Fruit fly (Drosophila melanogaster): ENCODE measurements around the gene Dpck.

Dpck gene

dm6 chr3R:7037250-7037802 lies 44.7 kb upstream of the Dpck start (continued):
- TF ChIP-seq Deaf1 (tag; optimal IDR thresholded peaks at IDR 0.05) (no peak), kay (GFP tag; optimal IDR thresholded peaks at IDR 0.05) (no peak), CG17612 (GFP tag; IDR thresholded peaks at IDR 0.05) (no peak), CG31388 (GFP tag; optimal IDR thresholded peaks at IDR 0.05) (no peak), Awh (GFP tag; IDR thresholded peaks at IDR 0.05) (no peak), CG5180 (GFP tag; optimal IDR thresholded peaks at IDR 0.05) (no peak), CG12769 (tag; optimal IDR thresholded peaks at IDR 0.05) (no peak), fd96Cb (tag; optimal IDR thresholded peaks at IDR 0.05) (no peak), sisA (GFP tag; IDR thresholded peaks at IDR 0.05) (no peak), Ets65A (GFP tag) (no peak), fru (optimal IDR thresholded peaks at IDR 0.05) (no peak), CG8944 (GFP tag; optimal IDR thresholded peaks at IDR 0.05) (no peak), CG17186 (GFP tag; optimal IDR thresholded peaks at IDR 0.05) (no peak), ATbp (GFP tag; optimal IDR thresholded peaks at IDR 0.05) (peak; percentile 26), CG18262 (tag; optimal IDR thresholded peaks at IDR 0.05) (peak; percentile 18), CG7963 (GFP tag; IDR thresholded peaks at IDR 0.05; ENCODE audit: partially characterized antibody) (no peak), CG1024 (GFP tag; IDR thresholded peaks at IDR 0.05) (no peak; the same call in 1 of the 2 replicates), Xrp1 (GFP tag; IDR thresholded peaks at IDR 0.05) (peak; percentile 42; the same call in 1 of the 2 replicates), CG6272 (GFP tag; IDR thresholded peaks at IDR 0.05) (no peak), CG10267 (tag; optimal IDR thresholded peaks at IDR 0.05) (peak; percentile 91), eve (GFP tag; optimal IDR thresholded peaks at IDR 0.05) (no peak), pb (GFP tag; optimal IDR thresholded peaks at IDR 0.05) (no peak), Dip2 (GFP tag; IDR thresholded peaks at IDR 0.05) (no peak), ase (GFP tag; IDR thresholded peaks at IDR 0.05) (no peak), en (GFP tag; optimal IDR thresholded peaks at IDR 0.05) (no peak), phol (tag; optimal IDR thresholded peaks at IDR 0.05) (peak; percentile 83), CG6765 (GFP tag; optimal IDR thresholded peaks at IDR 0.05) (no peak), al (GFP tag; IDR thresholded peaks at IDR 0.05) (no peak), Sox102F (GFP tag; optimal IDR thresholded peaks at IDR 0.05) (no peak), Atf6 (GFP tag; IDR thresholded peaks at IDR 0.05) (no peak), CG34422 (GFP tag; IDR thresholded peaks at IDR 0.05) (peak; percentile 34; the same call in 1 of the 3 replicates), oc (tag; optimal IDR thresholded peaks at IDR 0.05) (peak; percentile 48), CG14667 (GFP tag; IDR thresholded peaks at IDR 0.05) (no peak), CG31365 (tag; optimal IDR thresholded peaks at IDR 0.05) (no peak), Vsx1 (GFP tag; optimal IDR thresholded peaks at IDR 0.05) (peak; percentile 27), pan (optimal IDR thresholded peaks at IDR 0.05) (no peak), pan (GFP tag; optimal IDR thresholded peaks at IDR 0.05 in 1 of 2, IDR thresholded peaks at IDR 0.05 in 1 of 2) (no peak), HLH4C (GFP tag; IDR thresholded peaks at IDR 0.05; ENCODE audit: partially characterized antibody) (peak; percentile 30; the same call in 1 of the 3 replicates), stwl (tag; optimal IDR thresholded peaks at IDR 0.05) (peak; percentile 78), Gsc (GFP tag; IDR thresholded peaks at IDR 0.05) (no peak), Opbp (GFP tag; IDR thresholded peaks at IDR 0.05; ENCODE audit: partially characterized antibody) (no peak; the same call in 2 of the 3 replicates), HLHmδ (GFP tag; optimal IDR thresholded peaks at IDR 0.05) (no peak), CG33557 (GFP tag; optimal IDR thresholded peaks at IDR 0.05) (peak; percentile 36), NC2β (GFP tag; optimal IDR thresholded peaks at IDR 0.05) (no peak), croc (GFP tag; conservative IDR thresholded peaks at IDR 0.05) (no peak), YL-1 (GFP tag; optimal IDR thresholded peaks at IDR 0.05) (no peak), CG34224 (GFP tag; IDR thresholded peaks at IDR 0.05; ENCODE audit: partially characterized antibody) (peak; percentile 41; the same call in 2 of the 3 replicates), sob (GFP tag; IDR thresholded peaks at IDR 0.05) (peak; percentile 30; the same call in 1 of the 2 replicates), CG17912 (GFP tag; optimal IDR thresholded peaks at IDR 0.05) (no peak), CG12071 (GFP tag; optimal IDR thresholded peaks at IDR 0.05) (peak; percentile 3), CG4282 (GFP tag; optimal IDR thresholded peaks at IDR 0.05) (no peak)

Data from whole organism, embryonic.